Worm (Caenorhabditis elegans): Measurements from ENCODE around the gene Y49F6B.12.

Y49F6B.12 gene

ce11 chrII:3472316-3472715 lies at the start of gene Y49F6B.12:
TSS of gene Y49F6B.12 (minus strand) at chrII:3472416.
- no peak for TF ChIP-seq him-1 (tag; optimal IDR thresholded peaks at IDR 0.05)
- no peak for TF ChIP-seq dao-5 (tag; optimal IDR thresholded peaks at IDR 0.05)
- no peak for TF ChIP-seq W03F9.2 (tag; optimal IDR thresholded peaks at IDR 0.05)

DNA sequence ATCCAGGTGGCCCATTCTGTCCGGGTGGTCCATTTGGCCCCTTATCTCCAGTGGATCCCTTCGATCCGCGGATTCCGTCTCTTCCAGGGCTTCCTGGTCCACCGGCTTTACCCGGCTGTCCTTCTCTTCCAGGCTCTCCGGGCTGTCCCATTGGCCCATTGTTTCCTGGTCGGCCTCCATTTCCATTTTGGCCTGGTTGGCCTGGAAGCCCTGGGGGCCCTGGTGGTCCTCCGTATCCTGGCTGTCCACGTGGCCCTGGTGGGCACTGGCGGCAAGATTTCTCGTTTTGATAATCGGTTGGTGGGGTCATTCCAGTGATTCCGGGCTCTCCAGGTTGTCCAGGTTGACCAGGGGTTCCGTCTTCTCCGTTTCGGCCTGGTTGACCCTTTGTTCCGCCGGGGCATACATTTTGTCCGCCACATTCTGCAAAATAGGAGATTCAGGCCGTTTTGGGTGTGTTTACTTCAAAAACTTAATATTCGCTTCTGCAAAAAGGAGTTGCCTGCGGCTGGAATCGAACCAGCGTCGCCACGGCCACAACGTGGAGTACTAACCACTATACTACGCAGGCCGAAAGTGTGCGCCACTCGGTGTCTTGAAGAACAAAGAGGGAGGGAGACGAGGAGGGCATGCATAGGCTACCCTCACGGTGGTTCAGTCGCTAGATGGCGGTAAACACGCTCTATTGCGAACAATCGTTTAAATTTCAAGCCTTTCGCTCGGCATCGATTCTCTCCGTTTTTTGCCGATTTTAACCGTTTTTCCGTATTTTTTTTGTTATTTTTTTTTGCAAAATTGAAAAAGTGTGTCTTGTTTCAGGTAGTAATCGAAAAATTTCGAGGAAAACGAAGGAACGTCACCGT lies 49.0 kb upstream of the Y49F6B.12 start, which contains the start of gene W09G10.9:
Gene W09G10.9, plus strand, starts transcription at position 813 of the 863 bp plus-strand sequence.
- TF ChIP-seq him-1 (tag; optimal IDR thresholded peaks at IDR 0.05), result no peak
- TF ChIP-seq dao-5 (tag; optimal IDR thresholded peaks at IDR 0.05), result no peak
- no peak for TF ChIP-seq W03F9.2 (tag; optimal IDR thresholded peaks at IDR 0.05)

- TF ChIP-seq him-1 (tag; optimal IDR thresholded peaks at IDR 0.05) (peak; percentile 79), W03F9.2 (tag; optimal IDR thresholded peaks at IDR 0.05) (peak; percentile 41), dao-5 (tag; optimal IDR thresholded peaks at IDR 0.05) (peak; percentile 15)
Measured at ce11 chrII:3518961-3519544, 46.8 kb upstream of the Y49F6B.12 start, which contains the start of gene clec-126. TSS of gene clec-126 (plus strand) at chrII:3519494.

DNA sequence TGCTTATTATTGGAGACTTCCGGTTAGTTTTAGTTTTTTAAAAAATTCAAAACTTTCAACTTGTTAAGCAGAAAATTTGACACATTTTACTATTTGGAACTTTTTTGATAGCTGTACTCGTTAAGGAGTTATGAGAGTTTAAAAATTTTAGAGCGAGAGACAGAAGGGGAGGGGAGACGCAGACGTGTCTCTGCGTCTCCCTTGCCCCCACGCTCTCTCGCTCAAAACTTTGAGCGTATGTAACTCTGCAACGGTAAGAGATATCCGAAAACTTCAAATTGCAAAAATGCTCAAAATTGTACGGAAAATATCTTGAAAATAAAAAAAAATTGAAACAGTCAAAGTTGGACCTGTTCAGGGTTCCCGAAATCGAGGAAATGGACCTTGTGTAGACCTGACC lies 44.0 kb upstream of the Y49F6B.12 start:
- TF ChIP-seq W03F9.2 (tag; optimal IDR thresholded peaks at IDR 0.05), result no peak
- TF ChIP-seq dao-5 (tag; optimal IDR thresholded peaks at IDR 0.05), result no peak
- TF ChIP-seq him-1 (tag; optimal IDR thresholded peaks at IDR 0.05), result no peak

DNA sequence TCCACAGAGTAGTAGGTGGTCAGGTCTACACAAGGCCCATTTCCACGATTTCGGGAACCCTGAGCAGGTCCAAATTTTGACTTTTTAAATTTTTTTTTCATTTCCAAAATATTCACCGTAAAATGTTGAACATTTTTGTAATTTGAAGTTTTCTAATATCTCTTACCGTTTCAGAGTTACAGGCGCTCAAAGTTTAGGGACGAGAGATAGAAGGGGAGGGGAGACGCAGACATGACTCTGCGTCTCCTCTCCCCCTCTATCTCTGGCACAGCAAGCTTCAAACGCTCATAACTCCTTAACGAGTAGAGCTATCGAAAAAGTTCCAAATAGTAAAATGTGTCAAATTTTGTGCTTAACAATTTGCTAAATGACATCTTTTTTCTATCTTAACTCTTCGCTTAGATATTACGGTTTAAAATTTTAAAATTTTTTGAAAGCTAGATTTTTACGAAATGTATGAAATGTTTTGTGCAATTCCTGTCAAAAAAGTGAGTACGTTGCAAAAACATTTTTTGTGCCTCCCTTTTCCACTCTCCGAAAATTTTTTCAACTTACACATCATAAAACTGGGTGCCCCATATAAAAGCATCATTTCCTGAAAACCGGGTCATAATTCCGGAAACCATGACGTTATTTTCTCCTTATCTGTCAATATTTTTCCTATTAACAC lies 43.3 kb upstream of the Y49F6B.12 start, which contains the start of the genes Y49F6B.14 and clec-125:
Gene Y49F6B.14, minus strand, starts transcription at position 101 of the 670 bp plus-strand sequence.
Gene clec-125, plus strand, starts transcription at position 620 of the 670 bp plus-strand sequence.
- no peak for TF ChIP-seq W03F9.2 (tag; optimal IDR thresholded peaks at IDR 0.05)
- TF ChIP-seq dao-5 (tag; optimal IDR thresholded peaks at IDR 0.05), result no peak
- TF ChIP-seq him-1 (tag; optimal IDR thresholded peaks at IDR 0.05), result no peak

ce11 chrII:3514631-3515030 lies 42.4 kb upstream of the Y49F6B.12 start, which contains the start of gene srz-5:
TSS of gene srz-5 (minus strand) at chrII:3514731.
- TF ChIP-seq dao-5 (tag; optimal IDR thresholded peaks at IDR 0.05) (no peak), W03F9.2 (tag; optimal IDR thresholded peaks at IDR 0.05) (no peak), him-1 (tag; optimal IDR thresholded peaks at IDR 0.05) (no peak)

DNA sequence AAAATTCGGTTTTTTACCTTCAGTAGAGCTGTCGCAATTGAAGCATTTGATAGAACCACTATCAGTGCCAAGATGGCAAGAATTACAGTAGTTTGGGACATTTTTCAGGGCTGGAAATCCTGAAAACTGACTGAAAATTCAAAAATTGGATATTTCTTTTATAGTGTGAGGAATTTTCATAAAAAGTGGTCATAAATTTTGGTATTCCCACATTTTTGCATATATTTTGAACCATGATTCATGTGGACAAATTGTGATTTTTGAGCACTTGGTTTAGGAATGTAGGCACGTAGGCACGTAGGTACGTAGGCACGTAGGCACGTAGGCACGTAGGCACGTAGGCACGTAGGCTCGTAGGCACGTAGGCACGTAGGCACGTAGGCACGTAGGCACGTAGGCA lies 40.0 kb upstream of the Y49F6B.12 start, which contains the start of gene Y49F6B.19:
Gene Y49F6B.19, minus strand, starts transcription at position 101 of the 400 bp plus-strand sequence.
- TF ChIP-seq him-1 (tag; optimal IDR thresholded peaks at IDR 0.05) (no peak), dao-5 (tag; optimal IDR thresholded peaks at IDR 0.05) (no peak), W03F9.2 (tag; optimal IDR thresholded peaks at IDR 0.05) (no peak)

DNA sequence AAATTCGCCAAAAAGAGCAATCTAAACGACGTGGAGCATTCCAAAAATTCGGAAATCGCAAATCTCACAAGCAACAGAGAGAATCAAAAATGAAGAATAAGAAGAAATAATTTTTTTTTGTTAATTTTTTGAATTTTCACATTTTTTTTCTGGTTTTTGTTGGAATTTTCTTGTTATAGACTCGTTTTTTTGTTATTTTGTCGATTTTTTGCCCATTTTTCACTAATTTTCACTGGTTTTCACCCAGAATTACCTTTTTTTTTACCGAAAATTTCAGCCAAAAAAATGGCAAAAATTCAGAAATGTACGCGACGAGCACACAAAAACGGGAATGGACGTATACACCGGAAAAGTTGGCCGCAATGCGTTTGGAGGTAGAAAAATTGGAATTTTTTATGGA lies 32.5 kb upstream of the Y49F6B.12 start, which contains the start of gene cyh-1:
Gene cyh-1, plus strand, starts transcription at position 301 of the 400 bp plus-strand sequence.
- TF ChIP-seq W03F9.2 (tag; optimal IDR thresholded peaks at IDR 0.05) (no peak), dao-5 (tag; optimal IDR thresholded peaks at IDR 0.05) (no peak), him-1 (tag; optimal IDR thresholded peaks at IDR 0.05) (no peak)

DNA sequence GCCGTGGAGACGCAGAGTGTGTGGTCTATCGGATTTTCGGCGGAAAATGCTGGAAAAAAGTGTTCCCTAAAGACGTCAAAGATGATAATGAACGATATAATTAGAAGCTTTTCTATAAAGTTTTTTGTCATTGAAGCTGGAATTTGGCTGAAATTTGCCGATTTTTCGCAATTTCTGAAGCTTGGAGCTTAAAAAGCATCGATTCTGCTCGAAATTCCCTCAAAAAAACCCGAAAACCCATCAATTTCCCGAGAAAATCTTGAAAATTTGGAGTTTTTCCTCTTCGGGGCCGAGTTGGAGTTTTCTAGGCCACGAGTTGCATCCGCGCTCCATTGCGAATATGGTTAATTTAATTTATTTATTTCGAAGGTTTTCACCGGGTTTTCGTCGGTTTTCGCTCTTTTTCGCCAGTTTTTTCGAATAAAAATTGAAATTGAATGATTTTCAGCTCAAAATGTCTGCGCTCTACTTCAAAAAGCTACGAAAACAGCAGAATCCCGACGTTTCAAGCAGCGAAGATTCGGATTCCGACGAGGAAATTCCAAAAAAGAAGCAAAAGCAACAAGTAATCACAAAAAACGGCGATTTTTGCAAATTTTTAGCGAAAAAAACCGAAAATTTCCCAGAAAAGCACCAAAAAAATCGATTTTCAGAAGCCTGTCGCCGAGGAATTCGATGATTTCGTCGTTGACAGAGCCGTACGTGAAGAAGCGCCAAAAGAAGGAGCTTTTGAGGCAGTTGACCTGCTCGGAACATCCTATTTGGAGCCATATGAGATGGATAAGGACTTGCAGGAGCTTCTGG lies 30.5 kb upstream of the Y49F6B.12 start, which contains the start of the genes col-71 and Y49F6B.2:
Gene col-71, minus strand, starts transcription at position 51 of the 804 bp plus-strand sequence.
Gene Y49F6B.2, plus strand, starts transcription at position 449 of the 804 bp plus-strand sequence.
- TF ChIP-seq dao-5 (tag; optimal IDR thresholded peaks at IDR 0.05) (no peak), W03F9.2 (tag; optimal IDR thresholded peaks at IDR 0.05) (peak; percentile 74), him-1 (tag; optimal IDR thresholded peaks at IDR 0.05) (peak; percentile 36)

DNA sequence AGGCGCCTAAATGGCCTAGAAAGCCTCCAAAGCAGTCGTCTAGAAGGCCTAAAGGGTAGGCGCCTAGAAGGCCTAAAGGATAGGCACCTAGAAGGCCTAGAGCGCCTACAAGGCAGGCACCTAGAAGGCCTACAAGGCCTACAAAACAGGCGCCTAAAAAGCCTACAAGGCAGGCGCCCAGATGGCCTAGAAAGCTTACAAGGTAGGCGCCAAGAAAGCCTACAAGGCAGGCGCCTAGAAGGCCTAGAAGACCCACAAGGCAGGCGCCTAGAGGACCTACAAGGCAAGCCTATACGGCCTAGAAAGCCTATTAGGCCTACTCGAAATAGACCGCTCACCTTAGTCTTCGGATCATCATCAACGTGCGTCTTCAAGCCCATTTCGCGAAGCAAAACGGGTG lies 29.8 kb upstream of the Y49F6B.12 start:
- no peak for TF ChIP-seq dao-5 (tag; optimal IDR thresholded peaks at IDR 0.05)
- no peak for TF ChIP-seq W03F9.2 (tag; optimal IDR thresholded peaks at IDR 0.05)

DNA sequence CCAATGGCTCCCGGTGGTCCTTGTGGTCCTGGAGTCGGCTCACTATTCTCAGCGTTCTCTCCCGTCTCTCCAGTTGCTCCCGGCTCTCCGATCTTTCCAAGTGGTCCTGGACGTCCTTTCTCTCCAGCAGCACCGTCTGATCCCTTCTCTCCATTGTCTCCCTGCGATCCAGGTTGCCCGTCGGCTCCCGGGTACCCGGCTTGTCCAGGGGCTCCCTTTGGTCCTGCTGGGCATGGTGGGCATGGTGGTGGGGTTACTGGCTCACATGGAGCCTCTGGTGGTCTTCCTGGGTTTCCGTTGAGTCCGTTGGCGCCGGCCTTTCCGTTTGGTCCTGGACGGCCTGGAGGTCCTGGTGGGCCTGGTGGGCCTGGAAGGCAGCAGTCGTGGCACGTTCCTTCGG lies 28.2 kb upstream of the Y49F6B.12 start:
- TF ChIP-seq him-1 (tag; optimal IDR thresholded peaks at IDR 0.05) (no peak), W03F9.2 (tag; optimal IDR thresholded peaks at IDR 0.05) (no peak), dao-5 (tag; optimal IDR thresholded peaks at IDR 0.05) (no peak)

DNA sequence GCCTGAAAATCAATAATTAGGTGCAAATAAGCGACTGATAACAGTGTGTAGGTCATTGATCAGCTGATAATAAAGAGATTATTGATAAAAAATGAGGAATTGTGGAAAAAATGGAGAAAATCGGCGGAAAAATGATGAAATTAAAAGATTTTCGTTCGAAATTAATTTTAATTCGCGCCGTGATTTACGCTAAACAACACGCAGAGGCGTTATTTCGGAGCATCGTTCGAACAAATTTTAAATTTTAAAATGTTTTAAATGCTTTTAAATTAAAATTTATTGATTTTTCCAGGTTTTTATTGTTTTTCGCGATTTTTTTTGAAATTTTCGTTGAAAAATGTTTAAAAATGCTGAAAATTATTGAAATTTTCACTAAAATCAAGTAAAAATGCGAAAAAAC lies 27.2 kb upstream of the Y49F6B.12 start, which contains the start of gene Y49F6B.9:
Gene Y49F6B.9, minus strand, starts transcription at position 2 of the 400 bp plus-strand sequence.
- TF ChIP-seq W03F9.2 (tag; optimal IDR thresholded peaks at IDR 0.05) (no peak), him-1 (tag; optimal IDR thresholded peaks at IDR 0.05) (no peak), dao-5 (tag; optimal IDR thresholded peaks at IDR 0.05) (no peak)
